Worm (Caenorhabditis elegans): Measurements from ENCODE around the gene irld-34.

ce11 chrIII:9114649-9115048, 40.2 kb upstream of the irld-34 start, which contains the start of gene ZK512.1:
- TF ChIP-seq mab-5 (tag; optimal IDR thresholded peaks at IDR 0.05) (no peak), unc-39 (tag; optimal IDR thresholded peaks at IDR 0.05) (no peak), ztf-11 (tag; optimal IDR thresholded peaks at IDR 0.05) (no peak), unc-120 (tag; optimal IDR thresholded peaks at IDR 0.05; ENCODE audit: poor library complexity, severe bottlenecking) (no peak), lsy-2 (tag; optimal IDR thresholded peaks at IDR 0.05) (no peak), pha-4 (tag; optimal IDR thresholded peaks at IDR 0.05) (peak; percentile 24), sptf-1 (tag; optimal IDR thresholded peaks at IDR 0.05) (no peak), nhr-28 (tag; optimal IDR thresholded peaks at IDR 0.05) (no peak), elt-1 (tag; optimal IDR thresholded peaks at IDR 0.05; ENCODE audit: borderline replicate concordance, insufficient read depth) (no peak), snpc-4 (tag; optimal IDR thresholded peaks at IDR 0.05) (no peak), unc-62 (GFP tag; optimal IDR thresholded peaks at IDR 0.05) (no peak), elt-3 (tag; optimal IDR thresholded peaks at IDR 0.05) (no peak)
